Fruit fly (Drosophila melanogaster) whole organism, embryonic: ENCODE data around the gene Srpk79D.

ENCODE experiments used
- C15 ChIP-seq: fragments of 200-800 bp; sonication (Bioruptor generic); IDR thresholded peaks from 3 replicates; pipeline ENCODE4 v1.3.6; 2022; ENCODE audit warnings: missing biosample characterization, missing genetic modification characterization
- CG11696 ChIP-seq: fragments of 200-800 bp; sonication (Bioruptor generic); IDR thresholded peaks from 2 replicates; pipeline ENCODE4 v1.3.6; 2022; ENCODE audit warnings: missing biosample characterization, missing genetic modification characterization
- CG14050 ChIP-seq: fragments of 200-800 bp; sonication (Bioruptor generic); IDR thresholded peaks from 3 replicates; pipeline ENCODE4 v1.3.6; 2022; ENCODE audit warnings: missing biosample characterization, missing genetic modification characterization
- CG16815 ChIP-seq: fragments of 200-800 bp; sonication (Bioruptor generic); optimal IDR thresholded peaks from 3 replicates; lab custom pipeline; 2017; ENCODE audit warnings: missing biosample characterization, mild to moderate bottlenecking, missing genetic modification characterization
- CG17186 ChIP-seq: fragments of 200-800 bp; sonication (Bioruptor generic); optimal IDR thresholded peaks from 3 replicates; lab custom pipeline; 2017; ENCODE audit warnings: missing biosample characterization, missing genetic modification reagents, missing genetic modification characterization
- CG17361 ChIP-seq: fragments of 200-800 bp; sonication (Bioruptor generic); IDR thresholded peaks from 3 replicates; pipeline ENCODE4 v1.3.6; 2022; ENCODE audit warnings: missing biosample characterization, missing genetic modification characterization
- CG2712 ChIP-seq: fragments of 200-800 bp; optimal IDR thresholded peaks from 3 replicates; lab custom pipeline; 2019; ENCODE audit warnings: missing biosample characterization, mild to moderate bottlenecking, missing genetic modification characterization, moderate library complexity
- CG3847 ChIP-seq: fragments of 200-800 bp; sonication (Bioruptor generic); IDR thresholded peaks from 2 replicates; pipeline ENCODE4 v1.3.6; 2022; ENCODE audit warnings: missing biosample characterization, missing genetic modification characterization
- CG4617 ChIP-seq: fragments of 200-800 bp; sonication (Bioruptor generic); optimal IDR thresholded peaks from 3 replicates; lab custom pipeline; 2016; ENCODE audit warnings: missing biosample characterization, missing genetic modification characterization, borderline replicate concordance
- CG4854 ChIP-seq: fragments of 200-800 bp; sonication (Bioruptor generic); optimal IDR thresholded peaks from 2 replicates; lab custom pipeline; 2016; ENCODE audit warnings: missing biosample characterization, missing genetic modification characterization, inconsistent platforms
- CG7928 ChIP-seq: fragments of 200-800 bp; sonication (Bioruptor generic); optimal IDR thresholded peaks from 2 replicates; lab custom pipeline; 2017; ENCODE audit warnings: missing biosample characterization, mild to moderate bottlenecking, missing genetic modification characterization
- CG8388 ChIP-seq: fragments of 200-800 bp; sonication (Bioruptor generic); optimal IDR thresholded peaks from 2 replicates; lab custom pipeline; 2019; ENCODE audit warnings: missing biosample characterization, mild to moderate bottlenecking, missing genetic modification characterization, moderate library complexity
- CG9817 ChIP-seq: fragments of 200-800 bp; sonication (Bioruptor generic); optimal IDR thresholded peaks from 2 replicates; lab custom pipeline; 2018; ENCODE audit warnings: missing biosample characterization, mild to moderate bottlenecking, missing genetic modification characterization, moderate library complexity
- Camta ChIP-seq: fragments of 200-800 bp; sonication (Bioruptor generic); optimal IDR thresholded peaks from 2 replicates; lab custom pipeline; 2016; ENCODE audit warnings: missing biosample characterization, missing genetic modification characterization
- CoRest ChIP-seq: fragments of 200-800 bp; sonication (Bioruptor generic); optimal IDR thresholded peaks from 3 replicates; lab custom pipeline; 2018; ENCODE audit warnings: missing biosample characterization, mild to moderate bottlenecking, missing genetic modification characterization, moderate library complexity
- CrebB ChIP-seq: fragments of 200-800 bp; sonication (Bioruptor generic); optimal IDR thresholded peaks from 3 replicates; lab custom pipeline; 2018; ENCODE audit warnings: missing biosample characterization, mild to moderate bottlenecking, missing genetic modification characterization
- D19B ChIP-seq: fragments of 200-800 bp; sonication (Bioruptor generic); optimal IDR thresholded peaks from 2 replicates; lab custom pipeline; 2017; ENCODE audit warnings: missing biosample characterization, mild to moderate bottlenecking, missing genetic modification characterization
- Dip3 ChIP-seq: fragments of 200-800 bp; sonication (Bioruptor generic); optimal IDR thresholded peaks from 3 replicates; lab custom pipeline; 2016; ENCODE audit warnings: missing biosample characterization, missing genetic modification characterization
- Drgx ChIP-seq: fragments of 200-800 bp; sonication (Bioruptor generic); IDR thresholded peaks from 2 replicates; pipeline ENCODE4 v1.3.6; 2022; ENCODE audit warnings: missing biosample characterization, missing genetic modification characterization
- ERR ChIP-seq: fragments of 200-800 bp; sonication (Bioruptor generic); optimal IDR thresholded peaks from 2 replicates; lab custom pipeline; 2016; ENCODE audit warnings: missing biosample characterization, missing genetic modification characterization
- Fer3 ChIP-seq: fragments of 200-800 bp; sonication (Bioruptor generic); optimal IDR thresholded peaks from 2 replicates; lab custom pipeline; 2018; ENCODE audit warnings: missing biosample characterization, mild to moderate bottlenecking, missing genetic modification characterization, moderate library complexity
- H2.0 ChIP-seq: fragments of 200-800 bp; sonication (Bioruptor generic); IDR thresholded peaks from 2 replicates; pipeline ENCODE4 v1.3.6; 2022; ENCODE audit warnings: missing biosample characterization, missing genetic modification characterization
- HLH3B ChIP-seq: fragments of 200-800 bp; sonication (Bioruptor generic); IDR thresholded peaks from 2 replicates; pipeline ENCODE4 v1.3.6; 2022; ENCODE audit warnings: missing biosample characterization, missing genetic modification characterization
- HLH4C ChIP-seq: fragments of 200-800 bp; sonication (Bioruptor generic); IDR thresholded peaks from 3 replicates; pipeline ENCODE4 v1.3.6; 2022; ENCODE audit warnings: missing biosample characterization, missing genetic modification characterization; ENCODE audit not compliant: partially characterized antibody
- Hsf ChIP-seq: fragments of 200-800 bp; sonication (Bioruptor generic); optimal IDR thresholded peaks from 3 replicates; lab custom pipeline; 2016; ENCODE audit warnings: missing biosample characterization, missing genetic modification characterization
- Meics ChIP-seq: fragments of 200-800 bp; sonication (Bioruptor generic); optimal IDR thresholded peaks from 2 replicates; lab custom pipeline; 2017; ENCODE audit warnings: missing biosample characterization, mild to moderate bottlenecking, missing genetic modification characterization
- NC2β ChIP-seq: fragments of 200-800 bp; sonication (Bioruptor generic); optimal IDR thresholded peaks from 2 replicates; lab custom pipeline; 2016; ENCODE audit warnings: missing biosample characterization, missing genetic modification characterization
- PHDP ChIP-seq: fragments of 200-800 bp; sonication (Bioruptor generic); optimal IDR thresholded peaks from 3 replicates; lab custom pipeline; 2018; ENCODE audit warnings: missing biosample characterization, mild to moderate bottlenecking, missing genetic modification characterization, moderate library complexity
- Poxn ChIP-seq: fragments of 200-800 bp; sonication (Bioruptor generic); IDR thresholded peaks from 2 replicates; pipeline ENCODE4 v1.3.6; 2022; ENCODE audit warnings: missing biosample characterization, missing genetic modification characterization
- Usf ChIP-seq: fragments of 200-800 bp; sonication (Bioruptor generic); optimal IDR thresholded peaks from 2 replicates; lab custom pipeline; 2017; ENCODE audit warnings: missing genotype, missing biosample characterization, missing genetic modification characterization
- al ChIP-seq: fragments of 200-800 bp; sonication (Bioruptor generic); IDR thresholded peaks from 2 replicates; pipeline ENCODE4 v1.3.6; 2022; ENCODE audit warnings: missing biosample characterization, missing genetic modification characterization
- aop ChIP-seq: fragments of 200-800 bp; sonication (Bioruptor generic); IDR thresholded peaks from 2 replicates; pipeline ENCODE4 v1.3.6; 2022; ENCODE audit warnings: missing biosample characterization, missing genetic modification characterization
- ash1 ChIP-seq: fragments of 200-800 bp; sonication (Bioruptor generic); optimal IDR thresholded peaks from 2 replicates; lab custom pipeline; 2018; ENCODE audit warnings: missing biosample characterization, mild to moderate bottlenecking, missing genetic modification characterization
- bsh ChIP-seq, 2 experiments: fragments of 200-800 bp; sonication (Bioruptor generic); optimal IDR thresholded peaks; 2 replicates each; lab custom pipeline; 2017 to 2018; ENCODE audit warnings: mild to moderate bottlenecking in 2 of 2, missing biosample characterization in 2 of 2, missing genetic modification characterization in 2 of 2, moderate library complexity in 1 of 2
- btn ChIP-seq: fragments of 200-800 bp; sonication (Bioruptor generic); optimal IDR thresholded peaks from 2 replicates; lab custom pipeline; 2016; ENCODE audit warnings: missing biosample characterization, missing genetic modification characterization
- dmrt99B ChIP-seq: fragments of 200-800 bp; sonication (Bioruptor generic); optimal IDR thresholded peaks from 2 replicates; lab custom pipeline; 2018; ENCODE audit warnings: missing biosample characterization, mild to moderate bottlenecking, missing genetic modification characterization, moderate library complexity
- dysf ChIP-seq: fragments of 200-800 bp; sonication (Bioruptor generic); IDR thresholded peaks from 3 replicates; pipeline ENCODE4 v1.3.6; 2022; ENCODE audit warnings: missing biosample characterization, missing genetic modification characterization
- emc ChIP-seq: fragments of 200-800 bp; sonication (Bioruptor generic); optimal IDR thresholded peaks from 2 replicates; lab custom pipeline; 2016; ENCODE audit warnings: missing biosample characterization, missing genetic modification characterization
- grau ChIP-seq: fragments of 200-800 bp; optimal IDR thresholded peaks from 3 replicates; lab custom pipeline; 2019; ENCODE audit warnings: missing biosample characterization, mild to moderate bottlenecking, missing genetic modification characterization, moderate library complexity
- grn ChIP-seq: fragments of 200-800 bp; sonication (Bioruptor generic); optimal IDR thresholded peaks from 3 replicates; lab custom pipeline; 2017; ENCODE audit warnings: missing biosample characterization, missing genetic modification characterization
- kni ChIP-seq: fragments of 200-800 bp; sonication (Bioruptor generic); optimal IDR thresholded peaks from 3 replicates; lab custom pipeline; 2017; ENCODE audit warnings: mild to moderate bottlenecking, missing biosample characterization, missing genetic modification reagents, missing genetic modification characterization
- nerfin-2 ChIP-seq: fragments of 200-800 bp; sonication (Bioruptor generic); IDR thresholded peaks from 2 replicates; pipeline ENCODE4 v1.3.6; 2022; ENCODE audit warnings: missing biosample characterization, missing genetic modification characterization; ENCODE audit not compliant: partially characterized antibody
- repo ChIP-seq: fragments of 200-800 bp; sonication (Bioruptor generic); optimal IDR thresholded peaks from 2 replicates; lab custom pipeline; 2016; ENCODE audit warnings: missing biosample characterization, missing genetic modification characterization
- sens-2 ChIP-seq: fragments of 200-800 bp; sonication (Bioruptor generic); IDR thresholded peaks from 2 replicates; pipeline ENCODE4 v1.3.6; 2022; ENCODE audit warnings: missing biosample characterization, missing genetic modification characterization
- shn ChIP-seq: fragments of 200-800 bp; sonication (Bioruptor generic); optimal IDR thresholded peaks from 3 replicates; lab custom pipeline; 2016; ENCODE audit warnings: missing biosample characterization, missing genetic modification characterization
- sr ChIP-seq: fragments of 200-800 bp; sonication (Bioruptor generic); IDR thresholded peaks from 3 replicates; pipeline ENCODE4 v1.3.6; 2022; ENCODE audit warnings: missing biosample characterization, missing genetic modification characterization
- unpg ChIP-seq: fragments of 200-800 bp; sonication (Bioruptor generic); optimal IDR thresholded peaks from 3 replicates; lab custom pipeline; 2018; ENCODE audit warnings: missing biosample characterization, mild to moderate bottlenecking, missing genetic modification characterization, moderate library complexity
- yki ChIP-seq: fragments of >200 bp; optimal IDR thresholded peaks from 3 replicates; lab custom pipeline; 2018
- zfh1 ChIP-seq: fragments of 200-800 bp; sonication (Bioruptor generic); IDR thresholded peaks from 3 replicates; pipeline ENCODE4 v1.3.6; 2022; ENCODE audit warnings: missing biosample characterization, missing genetic modification characterization
- zfh2 ChIP-seq: fragments of 200-800 bp; sonication (Bioruptor generic); optimal IDR thresholded peaks from 2 replicates; lab custom pipeline; 2016; ENCODE audit warnings: missing biosample characterization, missing genetic modification characterization

Srpk79D gene

dm6 chr3L:22287994-22288766, 14.4 kb downstream of the Srpk79D start, which contains the start of the genes Hem and IleRS (continued):
- peak; percentile 91 for TF ChIP-seq Camta (GFP tag; lab: Kevin White, UChicago)
- TF ChIP-seq CG4854 (GFP tag; lab: Kevin White, UChicago), result peak; percentile 64
- TF ChIP-seq CoRest (tag; lab: Kevin White, UChicago), result peak; percentile 96
- TF ChIP-seq Dip3 (GFP tag; lab: Kevin White, UChicago), result peak; percentile 83
- peak; percentile 89 for TF ChIP-seq HLH3B (GFP tag; lab: Robert Waterston, UW)
- no peak for TF ChIP-seq kni
- TF ChIP-seq H2.0 (GFP tag; lab: Robert Waterston, UW), result peak; percentile 87
- peak; percentile 67 for TF ChIP-seq HLH4C (GFP tag; lab: Robert Waterston, UW)
- peak; percentile 55; the same call in 1 of the 3 replicates for TF ChIP-seq sr (GFP tag; lab: Robert Waterston, UW)
- peak; percentile 40 for TF ChIP-seq repo
- TF ChIP-seq yki (lab: Kevin White, UChicago), result no peak
- TF ChIP-seq grau, result peak; percentile 92
- TF ChIP-seq CG7928 (GFP tag; lab: Kevin White, UChicago), result peak; percentile 52
- TF ChIP-seq shn (GFP tag; lab: Kevin White, UChicago), result peak; percentile 75
- TF ChIP-seq PHDP (tag; lab: Kevin White, UChicago), result no peak
- TF ChIP-seq zfh2 (GFP tag; lab: Kevin White, UChicago), result peak; percentile 80
- peak; percentile 78 for TF ChIP-seq sens-2 (GFP tag; lab: Robert Waterston, UW)
- TF ChIP-seq grn (GFP tag; lab: Kevin White, UChicago), result no peak
- TF ChIP-seq Poxn (GFP tag; lab: Robert Waterston, UW), result peak; percentile 55
- peak; percentile 66 for TF ChIP-seq CG17186 (GFP tag; lab: Kevin White, UChicago)
- TF ChIP-seq D19B (GFP tag; lab: Kevin White, UChicago), result peak; percentile 78
- TF ChIP-seq CG9817 (tag; lab: Kevin White, UChicago), result peak; percentile 91
- peak; percentile 90 for TF ChIP-seq CG16815
- peak; percentile 32 for TF ChIP-seq btn
- peak; percentile 93 for TF ChIP-seq dysf (GFP tag; lab: Robert Waterston, UW)
- TF ChIP-seq CG8388 (GFP tag; lab: Kevin White, UChicago), result peak; percentile 91
- peak; percentile 90 for TF ChIP-seq Meics (GFP tag; lab: Kevin White, UChicago)
- peak; percentile 94 for TF ChIP-seq Hsf
- peak; percentile 84; the same call in 2 of the 3 replicates for TF ChIP-seq C15
- peak; percentile 60 for TF ChIP-seq nerfin-2 (GFP tag; lab: Robert Waterston, UW)
- peak; percentile 86 for TF ChIP-seq Drgx (GFP tag; lab: Robert Waterston, UW)
- TF ChIP-seq CG17361 (GFP tag; lab: Robert Waterston, UW), result peak; percentile 97
- peak; percentile 84 for TF ChIP-seq al (GFP tag; lab: Robert Waterston, UW)
- TF ChIP-seq NC2β (GFP tag; lab: Kevin White, UChicago), result peak; percentile 62
- peak; percentile 83 for TF ChIP-seq Usf
- TF ChIP-seq CG3847, result peak; percentile 90
- peak; percentile 96 for TF ChIP-seq CG2712 (tag; lab: Kevin White, UChicago)
- TF ChIP-seq aop (GFP tag; lab: Robert Waterston, UW), result no peak
- TF ChIP-seq dmrt99B (tag; lab: Kevin White, UChicago), result no peak
- TF ChIP-seq CG11696, result peak; percentile 75
- peak in 1 of 2 experiments; percentile 94 for TF ChIP-seq bsh (GFP tag; optimal IDR thresholded peaks at IDR 0.05; lab: Kevin White, UChicago)
- peak; percentile 94 for TF ChIP-seq unpg (GFP tag; lab: Kevin White, UChicago)
- TF ChIP-seq CG4617 (GFP tag; lab: Kevin White, UChicago), result peak; percentile 58
- peak; percentile 83 for TF ChIP-seq CG14050 (GFP tag; lab: Robert Waterston, UW)
- peak; percentile 49 for TF ChIP-seq emc (GFP tag; lab: Kevin White, UChicago)
- TF ChIP-seq Fer3 (tag; lab: Kevin White, UChicago), result peak; percentile 91
- peak; percentile 75 for TF ChIP-seq CrebB (tag; lab: Kevin White, UChicago)
- TF ChIP-seq ash1 (GFP tag; lab: Kevin White, UChicago), result no peak
- peak; percentile 92 for TF ChIP-seq zfh1 (GFP tag; lab: Robert Waterston, UW)
- TF ChIP-seq ERR (GFP tag; lab: Kevin White, UChicago), result peak; percentile 79
